Fruit fly (Drosophila melanogaster) Kc167 (cell line): ENCODE data around the gene Hsp60D.

Experiments
- h ChIP-seq: fragments of >200 bp; optimal IDR thresholded peaks from 3 replicates; lab custom pipeline; 2018; ENCODE audit warnings: missing external identifiers
- insv ChIP-seq: fragments of >200 bp; optimal IDR thresholded peaks from 3 replicates; lab custom pipeline; 2018; ENCODE audit warnings: missing external identifiers
- psq ChIP-seq: fragments of >200 bp; optimal IDR thresholded peaks from 2 replicates; lab custom pipeline; 2017; ENCODE audit warnings: missing external identifiers

DNA sequence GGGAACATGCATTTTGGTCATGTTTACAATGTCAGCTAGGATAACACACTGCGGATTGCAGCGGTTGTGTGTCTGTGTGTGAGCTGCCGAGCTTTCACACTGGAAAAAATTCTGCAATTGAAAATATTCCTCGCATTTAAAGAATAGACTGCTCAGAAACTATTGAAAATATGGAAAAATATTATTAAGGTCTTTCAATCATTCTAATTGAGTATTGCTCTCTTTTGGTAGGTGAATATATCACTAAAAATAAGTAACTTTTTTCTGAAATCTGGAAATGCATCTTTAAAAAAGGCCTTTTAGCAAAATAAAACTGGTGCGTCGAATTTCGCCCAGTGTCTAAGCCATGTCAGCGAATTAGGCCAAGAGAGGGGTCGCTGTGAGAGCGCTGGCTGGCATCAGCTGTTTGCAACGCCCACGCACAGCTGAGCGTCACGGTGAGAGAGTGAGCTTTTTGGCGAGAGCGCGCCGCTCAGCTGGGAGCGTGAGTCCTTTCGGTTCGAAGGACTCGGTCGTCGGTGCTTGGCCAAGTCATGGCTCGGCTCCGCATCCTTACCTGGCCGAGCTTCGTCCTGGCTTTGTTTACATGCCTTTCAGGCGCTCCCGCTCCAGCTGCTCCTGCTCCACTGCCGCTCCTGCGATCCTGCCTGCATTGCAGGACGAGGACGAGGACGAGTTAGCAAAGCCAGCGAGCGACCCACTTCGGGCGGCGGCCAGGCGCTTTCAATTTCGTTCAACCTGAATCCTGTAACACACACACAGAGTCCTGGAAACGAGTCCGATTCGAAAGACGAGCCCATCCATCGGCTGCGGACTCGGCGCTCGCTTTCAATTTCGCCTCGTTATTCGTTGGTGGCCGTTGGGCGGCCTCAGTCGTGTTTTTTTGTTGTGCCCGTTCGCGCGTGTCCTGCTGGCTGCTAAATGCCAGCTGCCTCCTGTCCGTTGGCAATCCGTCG is 11.9 kb upstream of the Hsp60D start, which contains the start of gene CG46308:
- no peak for TF ChIP-seq psq (lab: Kevin White, UChicago)
- TF ChIP-seq insv (lab: Kevin White, UChicago) = no peak
- no peak for TF ChIP-seq h (lab: Kevin White, UChicago)
